Fruit fly (Drosophila melanogaster) whole organism, embryonic: ENCODE data around the gene alphaTub67C.

Experiments used
- Aef1 ChIP-seq: fragments of 200-800 bp; sonication (Bioruptor generic); IDR thresholded peaks from 3 replicates; pipeline ENCODE4 v1.3.6; 2022; ENCODE audit warnings: missing biosample characterization, missing genetic modification characterization
- Atf-2 ChIP-seq: fragments of 200-800 bp; sonication (Bioruptor generic); optimal IDR thresholded peaks from 2 replicates; lab custom pipeline; 2016; ENCODE audit warnings: missing biosample characterization, missing genetic modification characterization
- Atf3 ChIP-seq: fragments of 200-800 bp; sonication (Bioruptor generic); optimal IDR thresholded peaks from 3 replicates; lab custom pipeline; 2016; ENCODE audit warnings: missing biosample characterization, missing genetic modification characterization
- Bdp1 ChIP-seq: fragments of 200-800 bp; sonication (Bioruptor generic); optimal IDR thresholded peaks from 3 replicates; lab custom pipeline; 2016; ENCODE audit warnings: missing biosample characterization, missing genetic modification characterization
- Bgb ChIP-seq: fragments of 200-800 bp; sonication (Bioruptor generic); IDR thresholded peaks from 2 replicates; pipeline ENCODE4 v1.3.6; 2022; ENCODE audit warnings: missing biosample characterization, missing genetic modification characterization; ENCODE audit not compliant: partially characterized antibody
- C15 ChIP-seq: fragments of 200-800 bp; sonication (Bioruptor generic); IDR thresholded peaks from 3 replicates; pipeline ENCODE4 v1.3.6; 2022; ENCODE audit warnings: missing biosample characterization, missing genetic modification characterization
- CG1024 ChIP-seq: fragments of 200-800 bp; sonication (Bioruptor generic); IDR thresholded peaks from 2 replicates; pipeline ENCODE4 v1.3.6; 2022; ENCODE audit warnings: missing biosample characterization, missing genetic modification characterization
- CG11723 ChIP-seq: fragments of 200-800 bp; sonication (Bioruptor generic); optimal IDR thresholded peaks from 2 replicates; lab custom pipeline; 2017; ENCODE audit warnings: missing biosample characterization, mild to moderate bottlenecking, missing genetic modification characterization
- CG12071 ChIP-seq: fragments of 200-800 bp; sonication (Bioruptor generic); optimal IDR thresholded peaks from 3 replicates; lab custom pipeline; 2018; ENCODE audit warnings: missing biosample characterization, mild to moderate bottlenecking, missing genetic modification characterization
- CG12104 ChIP-seq: fragments of 200-800 bp; sonication (Bioruptor generic); optimal IDR thresholded peaks from 3 replicates; lab custom pipeline; 2016; ENCODE audit warnings: missing biosample characterization, missing genetic modification characterization
- CG12155 ChIP-seq: fragments of 200-800 bp; sonication (Bioruptor generic); optimal IDR thresholded peaks from 3 replicates; lab custom pipeline; 2016; ENCODE audit warnings: missing biosample characterization, missing genetic modification characterization
- CG12744 ChIP-seq: fragments of 200-800 bp; sonication (Bioruptor generic); optimal IDR thresholded peaks from 2 replicates; lab custom pipeline; 2016; ENCODE audit warnings: missing biosample characterization, missing genetic modification characterization
- CG14667 ChIP-seq: fragments of 200-800 bp; sonication (Bioruptor generic); IDR thresholded peaks from 2 replicates; pipeline ENCODE4 v1.3.6; 2022; ENCODE audit warnings: missing biosample characterization, missing genetic modification characterization
- CG17186 ChIP-seq: fragments of 200-800 bp; sonication (Bioruptor generic); optimal IDR thresholded peaks from 3 replicates; lab custom pipeline; 2017; ENCODE audit warnings: missing biosample characterization, missing genetic modification reagents, missing genetic modification characterization
- CG2889 ChIP-seq: fragments of 200-800 bp; sonication (Bioruptor generic); IDR thresholded peaks from 3 replicates; pipeline ENCODE4 v1.3.6; 2022; ENCODE audit warnings: missing biosample characterization, missing genetic modification characterization
- CG5180 ChIP-seq: fragments of 200-800 bp; sonication (Bioruptor generic); optimal IDR thresholded peaks from 3 replicates; lab custom pipeline; 2017; ENCODE audit warnings: missing biosample characterization, missing genetic modification characterization, mild to moderate bottlenecking, moderate library complexity, missing genetic modification reagents
- CG6175 ChIP-seq: fragments of 200-800 bp; sonication (Bioruptor generic); IDR thresholded peaks from 3 replicates; pipeline ENCODE4 v1.3.6; 2022; ENCODE audit warnings: missing biosample characterization, missing genetic modification characterization
- CG7839 ChIP-seq: fragments of 200-800 bp; sonication (Bioruptor generic); optimal IDR thresholded peaks from 3 replicates; lab custom pipeline; 2018; ENCODE audit warnings: missing biosample characterization, mild to moderate bottlenecking, missing genetic modification characterization, moderate library complexity
- CG7987 ChIP-seq: fragments of 200-800 bp; sonication (Bioruptor generic); optimal IDR thresholded peaks from 2 replicates; lab custom pipeline; 2018; ENCODE audit warnings: missing biosample characterization, mild to moderate bottlenecking, missing genetic modification characterization, moderate library complexity
- CG9215 ChIP-seq: fragments of 200-800 bp; sonication (Bioruptor generic); IDR thresholded peaks from 2 replicates; pipeline ENCODE4 v1.3.6; 2022; ENCODE audit warnings: missing biosample characterization, missing genetic modification characterization
- CG9797 ChIP-seq: fragments of 200-800 bp; sonication (Bioruptor generic); optimal IDR thresholded peaks from 3 replicates; lab custom pipeline; 2018; ENCODE audit warnings: missing biosample characterization, mild to moderate bottlenecking, missing genetic modification characterization
- CG9876 ChIP-seq: fragments of 200-800 bp; sonication (Bioruptor generic); optimal IDR thresholded peaks from 2 replicates; lab custom pipeline; 2016; ENCODE audit warnings: missing biosample characterization, missing genetic modification characterization
- CoRest ChIP-seq: fragments of 200-800 bp; sonication (Bioruptor generic); optimal IDR thresholded peaks from 3 replicates; lab custom pipeline; 2018; ENCODE audit warnings: missing biosample characterization, mild to moderate bottlenecking, missing genetic modification characterization, moderate library complexity
- D19B ChIP-seq: fragments of 200-800 bp; sonication (Bioruptor generic); optimal IDR thresholded peaks from 2 replicates; lab custom pipeline; 2017; ENCODE audit warnings: missing biosample characterization, mild to moderate bottlenecking, missing genetic modification characterization
- Dek ChIP-seq: fragments of 200-800 bp; sonication (Bioruptor generic); optimal IDR thresholded peaks from 3 replicates; lab custom pipeline; 2019; ENCODE audit warnings: missing biosample characterization, mild to moderate bottlenecking, missing genetic modification characterization, moderate library complexity
- Eip74EF ChIP-seq, 2 experiments: fragments of 200-800 bp in 1 of 2; fragments of >200 bp in 1 of 2; sonication (Bioruptor generic) in 1 of 2; optimal IDR thresholded peaks; 2 replicates each; lab custom pipeline; 2017 to 2019; ENCODE audit warnings: missing biosample characterization in 2 of 2, missing genetic modification characterization in 2 of 2, mild to moderate bottlenecking in 1 of 2, moderate library complexity in 1 of 2
- Fer1 ChIP-seq: fragments of 200-800 bp; sonication (Bioruptor generic); optimal IDR thresholded peaks from 2 replicates; lab custom pipeline; 2017; ENCODE audit warnings: missing biosample characterization, mild to moderate bottlenecking, missing genetic modification characterization
- MBD-R2 ChIP-seq: fragments of 200-800 bp; sonication (Bioruptor generic); IDR thresholded peaks from 2 replicates; pipeline ENCODE4 v1.3.6; 2022; ENCODE audit warnings: missing biosample characterization, missing genetic modification characterization
- NC2β ChIP-seq: fragments of 200-800 bp; sonication (Bioruptor generic); optimal IDR thresholded peaks from 2 replicates; lab custom pipeline; 2016; ENCODE audit warnings: missing biosample characterization, missing genetic modification characterization
- Poxn ChIP-seq: fragments of 200-800 bp; sonication (Bioruptor generic); IDR thresholded peaks from 2 replicates; pipeline ENCODE4 v1.3.6; 2022; ENCODE audit warnings: missing biosample characterization, missing genetic modification characterization
- Sry-δ ChIP-seq: fragments of 200-800 bp; sonication (Bioruptor generic); optimal IDR thresholded peaks from 2 replicates; lab custom pipeline; 2016; ENCODE audit warnings: missing biosample characterization, missing genetic modification characterization
- YL-1 ChIP-seq: fragments of 200-800 bp; sonication (Bioruptor generic); optimal IDR thresholded peaks from 3 replicates; lab custom pipeline; 2017; ENCODE audit warnings: missing biosample characterization, mild to moderate bottlenecking, missing genetic modification characterization
- ash1 ChIP-seq: fragments of 200-800 bp; sonication (Bioruptor generic); optimal IDR thresholded peaks from 2 replicates; lab custom pipeline; 2018; ENCODE audit warnings: missing biosample characterization, mild to moderate bottlenecking, missing genetic modification characterization
- bbx ChIP-seq: fragments of 200-800 bp; sonication (Bioruptor generic); IDR thresholded peaks from 2 replicates; pipeline ENCODE4 v1.3.6; 2022; ENCODE audit warnings: missing biosample characterization, missing genetic modification characterization; ENCODE audit not compliant: partially characterized antibody
- bsh ChIP-seq, 2 experiments: fragments of 200-800 bp; sonication (Bioruptor generic); optimal IDR thresholded peaks; 2 replicates each; lab custom pipeline; 2017 to 2018; ENCODE audit warnings: mild to moderate bottlenecking in 2 of 2, missing biosample characterization in 2 of 2, missing genetic modification characterization in 2 of 2, moderate library complexity in 1 of 2
- chm ChIP-seq: fragments of 200-800 bp; sonication (Bioruptor generic); IDR thresholded peaks from 2 replicates; pipeline ENCODE4 v1.3.6; 2022; ENCODE audit warnings: missing biosample characterization, missing genetic modification characterization
- chn ChIP-seq: fragments of 200-800 bp; sonication (Bioruptor generic); optimal IDR thresholded peaks from 2 replicates; lab custom pipeline; 2016; ENCODE audit warnings: missing biosample characterization, missing genetic modification characterization
- grn ChIP-seq: fragments of 200-800 bp; sonication (Bioruptor generic); optimal IDR thresholded peaks from 3 replicates; lab custom pipeline; 2017; ENCODE audit warnings: missing biosample characterization, missing genetic modification characterization
- gro ChIP-seq: fragments of 200-800 bp; sonication (Bioruptor generic); optimal IDR thresholded peaks from 2 replicates; lab custom pipeline; 2016; ENCODE audit warnings: missing biosample characterization, missing genetic modification characterization
- gsb ChIP-seq: fragments of 200-800 bp; sonication (Bioruptor generic); IDR thresholded peaks from 2 replicates; pipeline ENCODE4 v1.3.6; 2022; ENCODE audit warnings: missing biosample characterization, missing genetic modification characterization
- her ChIP-seq: fragments of 200-800 bp; sonication (Bioruptor generic); optimal IDR thresholded peaks from 2 replicates; lab custom pipeline; 2016; ENCODE audit warnings: missing biosample characterization, missing genetic modification characterization
- hth ChIP-seq: fragments of >200 bp; optimal IDR thresholded peaks from 2 replicates; lab custom pipeline; 2017; ENCODE audit warnings: inconsistent platforms
- lmd ChIP-seq: fragments of 200-800 bp; sonication (Bioruptor generic); IDR thresholded peaks from 2 replicates; pipeline ENCODE4 v1.3.6; 2022; ENCODE audit warnings: missing biosample characterization, missing genetic modification characterization
- maf-S ChIP-seq: fragments of 200-800 bp; sonication (Bioruptor generic); optimal IDR thresholded peaks from 2 replicates; lab custom pipeline; 2016; ENCODE audit warnings: missing biosample characterization, missing genetic modification characterization
- nerfin-1 ChIP-seq: fragments of 200-800 bp; sonication (Bioruptor generic); optimal IDR thresholded peaks from 3 replicates; lab custom pipeline; 2019; ENCODE audit warnings: missing biosample characterization, mild to moderate bottlenecking, missing genetic modification characterization, moderate library complexity
- slbo ChIP-seq: fragments of 200-800 bp; sonication (Bioruptor generic); IDR thresholded peaks from 2 replicates; pipeline ENCODE4 v1.3.6; 2022; ENCODE audit warnings: missing biosample characterization, missing genetic modification characterization
- so ChIP-seq: fragments of 200-800 bp; sonication (Bioruptor generic); IDR thresholded peaks from 3 replicates; pipeline ENCODE4 v1.3.6; 2022; ENCODE audit warnings: missing biosample characterization, missing genetic modification characterization
- stc ChIP-seq: fragments of 200-800 bp; sonication (Bioruptor generic); IDR thresholded peaks from 2 replicates; pipeline ENCODE4 v1.3.6; 2022; ENCODE audit warnings: missing biosample characterization, missing genetic modification characterization
- sug ChIP-seq: fragments of 200-800 bp; optimal IDR thresholded peaks from 2 replicates; lab custom pipeline; 2019; ENCODE audit warnings: missing biosample characterization, mild to moderate bottlenecking, missing genetic modification characterization, moderate library complexity
- toy ChIP-seq: fragments of 200-800 bp; sonication (Bioruptor generic); IDR thresholded peaks from 2 replicates; pipeline ENCODE4 v1.3.6; 2022; ENCODE audit warnings: missing biosample characterization, missing genetic modification characterization
- wek ChIP-seq: fragments of 200-800 bp; sonication (Bioruptor generic); optimal IDR thresholded peaks from 3 replicates; lab custom pipeline; 2018; ENCODE audit warnings: missing biosample characterization, mild to moderate bottlenecking, missing genetic modification characterization, moderate library complexity

alphaTub67C gene

dm6 chr3L:9729795-9730421 is 48.8 kb downstream of the alphaTub67C start, which contains the start of gene ATPsynB (continued):
- TF ChIP-seq CG17186 (GFP tag; lab: Kevin White, UChicago) (peak; percentile 51), chm (GFP tag; lab: Robert Waterston, UW) (no peak), Sry-δ (peak; percentile 25), CG12104 (GFP tag; lab: Kevin White, UChicago) (no peak), grn (GFP tag; lab: Kevin White, UChicago) (no peak), Fer1 (GFP tag; lab: Kevin White, UChicago) (peak; percentile 31), Bgb (GFP tag; lab: Robert Waterston, UW) (peak; percentile 46; the same call in 1 of the 2 replicates), CG9215 (no peak), gro (GFP tag; lab: Kevin White, UChicago) (peak; percentile 19), CG12071 (no peak), Atf3 (no peak), stc (GFP tag; lab: Robert Waterston, UW) (no peak), CG7987 (GFP tag; lab: Kevin White, UChicago) (peak; percentile 42), chn (peak; percentile 5), CG5180 (GFP tag; lab: Kevin White, UChicago) (no peak), wek (GFP tag; lab: Kevin White, UChicago) (no peak), her (GFP tag; lab: Kevin White, UChicago) (no peak), D19B (GFP tag; lab: Kevin White, UChicago) (no peak), CG11723 (GFP tag; lab: Kevin White, UChicago) (no peak), Aef1 (GFP tag; lab: Robert Waterston, UW) (no peak), CG12155 (GFP tag; lab: Kevin White, UChicago) (peak; percentile 39), CoRest (tag; lab: Kevin White, UChicago) (no peak), nerfin-1 (tag; lab: Kevin White, UChicago) (no peak), Bdp1 (GFP tag; lab: Kevin White, UChicago) (no peak), CG2889 (GFP tag; lab: Robert Waterston, UW) (no peak), ash1 (GFP tag; lab: Kevin White, UChicago) (no peak), Dek (peak; percentile 1), CG6175 (GFP tag; lab: Robert Waterston, UW) (no peak), gsb (GFP tag; lab: Robert Waterston, UW) (no peak), so (GFP tag; lab: Robert Waterston, UW) (no peak), hth (lab: Kevin White, UChicago) (no peak), CG12744 (GFP tag; lab: Kevin White, UChicago) (no peak), MBD-R2 (GFP tag; lab: Robert Waterston, UW) (peak; percentile 88), Poxn (GFP tag; lab: Robert Waterston, UW) (no peak), CG9876 (GFP tag; lab: Kevin White, UChicago) (no peak), CG14667 (no peak), Eip74EF (GFP tag; optimal IDR thresholded peaks at IDR 0.05; lab: Kevin White, UChicago) (no peak), CG1024 (GFP tag; lab: Robert Waterston, UW) (0 out of 2 replicates have a peak, but pooled peaks have one; percentile 9), sug (peak; percentile 61), Atf-2 (no peak), YL-1 (peak; percentile 97), NC2β (peak; percentile 17), maf-S (GFP tag; lab: Kevin White, UChicago) (no peak), CG7839 (tag; lab: Kevin White, UChicago) (no peak), toy (GFP tag; lab: Robert Waterston, UW) (no peak), CG9797 (GFP tag; lab: Kevin White, UChicago) (peak; percentile 39), lmd (GFP tag; lab: Robert Waterston, UW) (no peak), slbo (GFP tag; lab: Robert Waterston, UW) (peak; percentile 49; the same call in 1 of the 2 replicates), bbx (GFP tag; lab: Robert Waterston, UW) (peak; percentile 50; the same call in 1 of the 2 replicates), bsh (GFP tag; optimal IDR thresholded peaks at IDR 0.05; lab: Kevin White, UChicago) (no peak), C15 (GFP tag; lab: Robert Waterston, UW) (no peak)
